Worm (Caenorhabditis elegans): ENCODE results near the gene Y39G8B.2.

- TF ChIP-seq lin-29 (GFP tag; IDR thresholded peaks at IDR 0.05) (no peak), T26A8.4 (GFP tag; IDR thresholded peaks at IDR 0.05) (no peak), tra-1 (GFP tag; IDR thresholded peaks at IDR 0.05) (no peak; the same call in 1 of the 2 replicates), nhr-102 (tag; optimal IDR thresholded peaks at IDR 0.05) (no peak), lin-39 (tag; optimal IDR thresholded peaks at IDR 0.05) (no peak), snpc-4 (tag; optimal IDR thresholded peaks at IDR 0.05) (no peak), nhr-111 (GFP tag; optimal IDR thresholded peaks at IDR 0.05) (no peak), pqm-1 (tag; optimal IDR thresholded peaks at IDR 0.05) (peak; percentile 33), egl-27 (tag; optimal IDR thresholded peaks at IDR 0.05) (no peak), Y48G9A.11 (GFP tag; IDR thresholded peaks at IDR 0.05) (no peak)
These were observed 21.5 kb upstream of the Y39G8B.2 start, which contains the start of gene F01D5.1 for ce11 chrII:13997477-13997876.
